Fruit fly (Drosophila melanogaster): ENCODE measurements around the gene CG46468.

DNA sequence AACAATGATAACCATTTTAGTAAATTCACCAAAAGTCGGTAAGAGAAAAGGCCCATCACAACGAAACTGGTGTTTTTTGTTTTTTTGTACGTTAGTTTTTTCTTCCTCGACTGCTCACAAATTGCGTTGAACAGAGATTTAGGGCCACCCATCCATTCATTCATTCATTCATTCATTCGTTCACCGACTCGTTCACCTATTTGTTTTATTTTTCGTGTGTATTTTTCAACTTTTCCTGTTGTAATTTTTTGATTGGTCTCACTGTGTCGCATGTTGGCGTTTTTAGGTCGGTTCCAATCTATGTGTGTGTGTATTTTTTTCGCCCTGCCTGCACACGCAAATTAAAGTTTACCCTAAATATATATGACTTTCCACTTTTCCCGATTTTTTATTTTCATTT is 40.3 kb downstream of the CG46468 start:
- TF ChIP-seq fd96Ca (GFP tag; IDR thresholded peaks at IDR 0.05) (no peak), Snoo (tag; optimal IDR thresholded peaks at IDR 0.05) (no peak), CG17806 (tag; optimal IDR thresholded peaks at IDR 0.05) (no peak), CG10348 (GFP tag; IDR thresholded peaks at IDR 0.05) (no peak), Pif1B (GFP tag; optimal IDR thresholded peaks at IDR 0.05) (no peak), Ets98B (GFP tag; IDR thresholded peaks at IDR 0.05) (no peak), CG32121 (GFP tag; IDR thresholded peaks at IDR 0.05) (no peak)

Measured in whole organism, pupa.